Worm (Caenorhabditis elegans) whole organism, midembryonic: ENCODE results near the gene sds-22.

ENCODE experiments used
- T22C8.4 ChIP-seq: fragments of 200-800 bp; sonication (Bioruptor generic); IDR thresholded peaks from 2 replicates; pipeline ENCODE4 v1.3.6; 2022; ENCODE audit warnings: missing genetic modification characterization, missing compliant biosample characterization
- cog-1 ChIP-seq: sonication (generic microtip); optimal IDR thresholded peaks from 2 replicates; lab custom pipeline; 2016; ENCODE audit warnings: missing genetic modification characterization, missing compliant biosample characterization
- flt-1 ChIP-seq: fragments of 200-800 bp; sonication (Bioruptor generic); IDR thresholded peaks from 2 replicates; pipeline ENCODE4 v1.3.6; 2022; ENCODE audit warnings: missing genetic modification characterization, missing compliant biosample characterization
- klf-2 ChIP-seq: fragments of 200-800 bp; sonication (Bioruptor generic); conservative IDR thresholded peaks from 2 replicates; pipeline ENCODE4 v1.3.6; 2022; ENCODE audit warnings: missing genetic modification reagents, missing genetic modification characterization, missing compliant biosample characterization
- med-1 ChIP-seq: sonication (generic microtip); optimal IDR thresholded peaks from 2 replicates; lab custom pipeline; 2017; ENCODE audit warnings: missing genetic modification characterization, mild to moderate bottlenecking, missing compliant biosample characterization, antibody characterized with exemption, missing genetic modification reagents; ENCODE audit not compliant: insufficient read depth
- ref-1 ChIP-seq: fragments of 200-800 bp; sonication (Bioruptor generic); conservative IDR thresholded peaks from 2 replicates; pipeline ENCODE4 v1.3.6; 2022; ENCODE audit warnings: missing genetic modification reagents, missing genetic modification characterization, missing compliant biosample characterization
- tab-1 ChIP-seq: fragments of 200-800 bp; sonication (Bioruptor generic); IDR thresholded peaks from 2 replicates; pipeline ENCODE4 v1.3.6; 2022; ENCODE audit warnings: missing genetic modification characterization, missing compliant biosample characterization
- ztf-23 ChIP-seq: fragments of 200-800 bp; sonication (Bioruptor generic); IDR thresholded peaks from 2 replicates; pipeline ENCODE4 v1.3.6; 2022; ENCODE audit warnings: missing genetic modification reagents, missing genetic modification characterization, missing compliant biosample characterization
- ztf-29 ChIP-seq: fragments of 200-800 bp; sonication (Bioruptor generic); IDR thresholded peaks from 2 replicates; pipeline ENCODE4 v1.3.6; 2022; ENCODE audit warnings: missing genetic modification reagents, missing genetic modification characterization, missing compliant biosample characterization

DNA sequence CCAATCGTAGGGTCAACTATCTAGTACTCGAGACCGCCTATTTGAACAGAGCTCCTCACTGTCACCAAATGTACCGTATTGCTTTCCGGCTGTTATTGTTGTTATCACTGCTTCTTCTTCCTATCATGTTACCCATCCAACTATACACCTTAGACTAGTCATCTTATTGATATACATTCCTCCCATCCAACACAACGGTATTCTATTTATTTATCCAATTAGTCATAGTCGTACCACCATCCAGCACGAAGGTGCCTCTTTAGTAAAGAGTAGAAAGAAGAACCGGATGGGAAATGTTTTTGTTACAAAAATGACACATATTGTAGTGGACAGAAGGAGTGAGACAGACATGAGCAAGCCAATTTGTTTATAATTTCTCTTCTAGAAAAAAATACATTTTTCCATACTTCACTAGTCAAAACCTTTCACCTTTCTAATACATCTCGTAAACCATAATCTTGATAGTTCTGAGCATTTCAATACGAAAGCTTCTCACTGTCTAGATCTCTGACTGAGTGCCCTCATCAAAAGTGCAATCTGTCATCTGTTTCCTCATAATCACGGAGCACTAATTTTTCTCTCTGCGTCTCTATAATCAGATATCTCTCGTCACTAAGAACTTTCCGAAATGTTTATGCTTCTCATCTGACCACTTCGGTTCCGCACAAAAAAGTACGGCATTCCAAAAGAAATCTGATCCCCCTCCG lies 47.9 kb upstream of the sds-22 start:
- TF ChIP-seq flt-1: no peak
- TF ChIP-seq ztf-23 (GFP tag; lab: Robert Waterston, UW): no peak
- TF ChIP-seq ref-1: no peak
- TF ChIP-seq ztf-29 (GFP tag; lab: Robert Waterston, UW): no peak
- TF ChIP-seq cog-1 (tag; lab: Kevin White, UChicago): no peak
- no peak for TF ChIP-seq med-1 (GFP tag; lab: Kevin White, UChicago)
- no peak for TF ChIP-seq tab-1
- no peak for TF ChIP-seq T22C8.4 (GFP tag; lab: Robert Waterston, UW)
- TF ChIP-seq klf-2: no peak
